Fruit fly (Drosophila melanogaster): Measurements from ENCODE around the gene Aven.

Gene Aven

dm6 chrX:12669659-12670488 is 40.4 kb upstream of the Aven start (continued):
- TF ChIP-seq HLH3B (GFP tag; IDR thresholded peaks at IDR 0.05) (peak; percentile 67), Meics (GFP tag; optimal IDR thresholded peaks at IDR 0.05) (peak; percentile 72), CG8765 (GFP tag; IDR thresholded peaks at IDR 0.05) (peak; percentile 48; the same call in 1 of the 2 replicates), slbo (GFP tag; IDR thresholded peaks at IDR 0.05) (peak; percentile 85), CG3847 (GFP tag; IDR thresholded peaks at IDR 0.05) (peak; percentile 74), CG6175 (GFP tag; IDR thresholded peaks at IDR 0.05) (no peak; the same call in 2 of the 3 replicates), Deaf1 (tag; optimal IDR thresholded peaks at IDR 0.05) (peak; percentile 10), CG18764 (GFP tag; optimal IDR thresholded peaks at IDR 0.05) (peak; percentile 22), Med (GFP tag) (peak; percentile 96), onecut (GFP tag; IDR thresholded peaks at IDR 0.05) (peak; percentile 37; the same call in 1 of the 2 replicates), gcm (GFP tag; optimal IDR thresholded peaks at IDR 0.05) (no peak), CG10209 (GFP tag; optimal IDR thresholded peaks at IDR 0.05) (peak; percentile 47), amos (GFP tag; IDR thresholded peaks at IDR 0.05; ENCODE audit: partially characterized antibody) (no peak), lmd (GFP tag; IDR thresholded peaks at IDR 0.05) (peak; percentile 77), Jarid2 (GFP tag; optimal IDR thresholded peaks at IDR 0.05) (no peak), dan (GFP tag; IDR thresholded peaks at IDR 0.05) (no peak), Tbp (GFP tag; optimal IDR thresholded peaks at IDR 0.05) (no peak), Dref (GFP tag; IDR thresholded peaks at IDR 0.05) (no peak), CkIIα-i1 (GFP tag; IDR thresholded peaks at IDR 0.05) (no peak), CG4404 (GFP tag; IDR thresholded peaks at IDR 0.05) (no peak; the same call in 1 of the 2 replicates), Antp (GFP tag; optimal IDR thresholded peaks at IDR 0.05) (peak; percentile 65), fru (optimal IDR thresholded peaks at IDR 0.05) (no peak), Dbx (GFP tag; IDR thresholded peaks at IDR 0.05) (peak; percentile 78), Dfd (GFP tag; optimal IDR thresholded peaks at IDR 0.05) (no peak), otp (GFP tag; IDR thresholded peaks at IDR 0.05) (peak; percentile 27; the same call in 1 of the 3 replicates), CG4328 (GFP tag; optimal IDR thresholded peaks at IDR 0.05) (no peak), CoRest (tag; optimal IDR thresholded peaks at IDR 0.05) (peak; percentile 77), gfzf (GFP tag; optimal IDR thresholded peaks at IDR 0.05) (no peak), CG9215 (GFP tag; IDR thresholded peaks at IDR 0.05) (peak; percentile 39; the same call in 1 of the 2 replicates), CG4282 (GFP tag; optimal IDR thresholded peaks at IDR 0.05) (no peak), Hey (tag; optimal IDR thresholded peaks at IDR 0.05) (peak; percentile 10), Chrac-16 (GFP tag; optimal IDR thresholded peaks at IDR 0.05) (peak; percentile 67), CG6765 (GFP tag; optimal IDR thresholded peaks at IDR 0.05) (no peak), dati (GFP tag; IDR thresholded peaks at IDR 0.05) (peak; percentile 50; the same call in 1 of the 2 replicates), cwo (GFP tag; optimal IDR thresholded peaks at IDR 0.05) (peak; percentile 39), tll (GFP tag; optimal IDR thresholded peaks at IDR 0.05) (no peak), CG10979 (tag; optimal IDR thresholded peaks at IDR 0.05) (peak; percentile 36), sim (GFP tag; IDR thresholded peaks at IDR 0.05) (no peak), Mes4 (GFP tag; optimal IDR thresholded peaks at IDR 0.05) (peak; percentile 45), CG12942 (GFP tag; optimal IDR thresholded peaks at IDR 0.05) (peak; percentile 42), Adf1 (GFP tag; IDR thresholded peaks at IDR 0.05) (peak; percentile 24; the same call in 1 of the 2 replicates), Oli (tag; optimal IDR thresholded peaks at IDR 0.05) (peak; percentile 61), Hmx (GFP tag; optimal IDR thresholded peaks at IDR 0.05) (no peak), Gsc (GFP tag; IDR thresholded peaks at IDR 0.05) (no peak), jigr1 (GFP tag; IDR thresholded peaks at IDR 0.05) (no peak), tx (GFP tag; optimal IDR thresholded peaks at IDR 0.05) (peak; percentile 42), MESR4 (GFP tag; optimal IDR thresholded peaks at IDR 0.05) (no peak), CG12744 (GFP tag; optimal IDR thresholded peaks at IDR 0.05) (peak; percentile 52), lov (optimal IDR thresholded peaks at IDR 0.05) (no peak), lov (GFP tag; IDR thresholded peaks at IDR 0.05) (0 out of 3 replicates have a peak, but pooled peaks have one; percentile 45)
